Worm (Caenorhabditis elegans) whole organism, late embryonic: ENCODE measurements around the gene C49H3.3.

Source experiments
- F13H6.1 ChIP-seq: sonication (generic microtip); optimal IDR thresholded peaks from 2 replicates; lab custom pipeline; 2016; ENCODE audit warnings: missing genetic modification characterization, missing compliant biosample characterization
- K02D7.2 ChIP-seq: sonication (generic microtip); optimal IDR thresholded peaks from 2 replicates; lab custom pipeline; 2017; ENCODE audit warnings: mild to moderate bottlenecking, missing genetic modification characterization, missing compliant biosample characterization
- K09A11.1 ChIP-seq: sonication (generic microtip); optimal IDR thresholded peaks from 2 replicates; lab custom pipeline; 2017; ENCODE audit warnings: antibody characterized with exemption, mild to moderate bottlenecking, missing genetic modification characterization, missing compliant biosample characterization; ENCODE audit not compliant: insufficient read depth
- T23F11.4 ChIP-seq: fragments of 200-800 bp; sonication (Bioruptor generic); optimal IDR thresholded peaks from 2 replicates; lab custom pipeline; 2018; ENCODE audit warnings: mild to moderate bottlenecking, missing genetic modification characterization, missing compliant biosample characterization
- Y22D7AL.16 ChIP-seq: sonication (generic microtip); optimal IDR thresholded peaks from 2 replicates; lab custom pipeline; 2016; ENCODE audit warnings: missing genetic modification characterization, missing compliant biosample characterization
- ahr-1 ChIP-seq: sonication (generic microtip); optimal IDR thresholded peaks from 2 replicates; lab custom pipeline; 2016; ENCODE audit warnings: missing genetic modification characterization, missing compliant biosample characterization
- ama-1 ChIP-seq: fragments of 150-350 bp; optimal IDR thresholded peaks from 2 replicates; lab custom pipeline; 2014
- ceh-19 ChIP-seq: fragments of 200-800 bp; sonication (Bioruptor generic); optimal IDR thresholded peaks from 2 replicates; lab custom pipeline; 2018; ENCODE audit warnings: mild to moderate bottlenecking, missing genetic modification characterization, missing compliant biosample characterization
- ceh-2 ChIP-seq: sonication (generic microtip); optimal IDR thresholded peaks from 2 replicates; lab custom pipeline; 2016; ENCODE audit warnings: missing genotype, missing genetic modification characterization, missing compliant biosample characterization
- ceh-24 ChIP-seq: sonication (generic microtip); optimal IDR thresholded peaks from 2 replicates; lab custom pipeline; 2016; ENCODE audit warnings: mild to moderate bottlenecking, missing genetic modification characterization, missing compliant biosample characterization
- ceh-30 ChIP-seq: fragments of 150-350 bp; optimal IDR thresholded peaks from 2 replicates; lab custom pipeline; 2014; ENCODE audit warnings: missing biosample characterization, missing genetic modification characterization
- ceh-31 ChIP-seq: sonication (generic microtip); optimal IDR thresholded peaks from 2 replicates; lab custom pipeline; 2016; ENCODE audit warnings: missing genetic modification characterization, missing compliant biosample characterization
- ceh-34 ChIP-seq: sonication (generic microtip); optimal IDR thresholded peaks from 2 replicates; lab custom pipeline; 2016; ENCODE audit warnings: mild to moderate bottlenecking, missing genetic modification characterization, missing compliant biosample characterization
- ceh-45 ChIP-seq: fragments of 200-800 bp; sonication (Bioruptor generic); IDR thresholded peaks from 2 replicates; pipeline ENCODE4 v1.3.6; 2022; ENCODE audit warnings: missing genetic modification reagents, missing genetic modification characterization, missing compliant biosample characterization
- ceh-48 ChIP-seq: sonication (generic microtip); optimal IDR thresholded peaks from 2 replicates; lab custom pipeline; 2016; ENCODE audit warnings: missing genetic modification characterization, inconsistent platforms, missing compliant biosample characterization
- che-1 ChIP-seq: sonication (generic microtip); optimal IDR thresholded peaks from 2 replicates; lab custom pipeline; 2016; ENCODE audit warnings: mild to moderate bottlenecking, missing genetic modification characterization, missing compliant biosample characterization
- dve-1 ChIP-seq: sonication (generic microtip); optimal IDR thresholded peaks from 2 replicates; lab custom pipeline; 2017; ENCODE audit warnings: antibody characterized with exemption, mild to moderate bottlenecking, missing genetic modification characterization, missing compliant biosample characterization
- elt-2 ChIP-seq: sonication (generic microtip); optimal IDR thresholded peaks from 2 replicates; lab custom pipeline; 2016; ENCODE audit warnings: missing genetic modification reagents, missing genetic modification characterization, missing compliant biosample characterization
- fkh-10 ChIP-seq: fragments of 150-350 bp; optimal IDR thresholded peaks from 2 replicates; lab custom pipeline; 2014; ENCODE audit warnings: missing biosample characterization, missing genetic modification reagents, missing genetic modification characterization
- hlh-15 ChIP-seq: sonication (generic microtip); optimal IDR thresholded peaks from 2 replicates; lab custom pipeline; 2016; ENCODE audit warnings: missing genetic modification characterization, missing compliant biosample characterization
- hlh-8 ChIP-seq: sonication (generic microtip); optimal IDR thresholded peaks from 2 replicates; lab custom pipeline; 2016; ENCODE audit warnings: missing genotype, missing genetic modification characterization, missing compliant biosample characterization
- lin-11 ChIP-seq: fragments of 200-800 bp; sonication (Bioruptor generic); optimal IDR thresholded peaks from 2 replicates; lab custom pipeline; 2018; ENCODE audit warnings: mild to moderate bottlenecking, missing genetic modification characterization, missing compliant biosample characterization
- mec-3 ChIP-seq: sonication (generic microtip); optimal IDR thresholded peaks from 2 replicates; lab custom pipeline; 2016; ENCODE audit warnings: borderline replicate concordance, missing genetic modification characterization, missing compliant biosample characterization
- nfya-1 ChIP-seq: sonication (generic microtip); optimal IDR thresholded peaks from 2 replicates; lab custom pipeline; 2017; ENCODE audit warnings: missing genetic modification characterization, mild to moderate bottlenecking, missing compliant biosample characterization, antibody characterized with exemption, moderate library complexity
- odd-2 ChIP-seq: sonication (generic microtip); optimal IDR thresholded peaks from 2 replicates; lab custom pipeline; 2017; ENCODE audit warnings: antibody characterized with exemption, mild to moderate bottlenecking, missing genetic modification characterization, missing compliant biosample characterization
- pag-3 ChIP-seq: sonication (generic microtip); optimal IDR thresholded peaks from 2 replicates; lab custom pipeline; 2016; ENCODE audit warnings: missing compliant biosample characterization, missing genetic modification characterization, borderline replicate concordance
- pax-1 ChIP-seq: fragments of 150-350 bp; optimal IDR thresholded peaks from 2 replicates; lab custom pipeline; 2014; ENCODE audit warnings: missing biosample characterization, missing genetic modification characterization
- pha-2 ChIP-seq: sonication (generic microtip); optimal IDR thresholded peaks from 2 replicates; lab custom pipeline; 2017; ENCODE audit warnings: mild to moderate bottlenecking, missing genetic modification characterization, missing compliant biosample characterization
- ref-2 ChIP-seq: sonication (generic microtip); optimal IDR thresholded peaks from 2 replicates; lab custom pipeline; 2016; ENCODE audit warnings: missing genetic modification characterization, missing compliant biosample characterization
- sdc-2 ChIP-seq: sonication (generic microtip); optimal IDR thresholded peaks from 2 replicates; lab custom pipeline; 2016; ENCODE audit warnings: missing genotype, missing genetic modification characterization, missing compliant biosample characterization
- sox-2 ChIP-seq: fragments of 200-800 bp; sonication (Bioruptor generic); IDR thresholded peaks from 2 replicates; pipeline ENCODE4 v1.3.6; 2022; ENCODE audit warnings: missing genetic modification reagents, missing genetic modification characterization, missing compliant biosample characterization
- syd-9 ChIP-seq: sonication (generic microtip); optimal IDR thresholded peaks from 2 replicates; lab custom pipeline; 2016; ENCODE audit warnings: mild to moderate bottlenecking, missing genetic modification characterization, moderate library complexity, missing compliant biosample characterization
- tbx-2 ChIP-seq: sonication (generic microtip); optimal IDR thresholded peaks from 2 replicates; lab custom pipeline; 2016; ENCODE audit warnings: missing genetic modification characterization, missing compliant biosample characterization
- tbx-7 ChIP-seq: sonication (generic microtip); optimal IDR thresholded peaks from 2 replicates; lab custom pipeline; 2016; ENCODE audit warnings: missing genotype, missing genetic modification characterization, missing compliant biosample characterization
- unc-55 ChIP-seq: sonication (generic microtip); optimal IDR thresholded peaks from 2 replicates; lab custom pipeline; 2017; ENCODE audit warnings: missing biosample characterization, missing genetic modification reagents, missing genetic modification characterization
- ztf-16 ChIP-seq: sonication (generic microtip); optimal IDR thresholded peaks from 2 replicates; lab custom pipeline; 2017; ENCODE audit warnings: missing genetic modification characterization, missing compliant biosample characterization

C49H3.3 gene

ce11 chrIV:7931873-7932272 lies 7.7 kb downstream of the C49H3.3 start:
- TF ChIP-seq sox-2: no peak
- TF ChIP-seq ceh-24: no peak
- TF ChIP-seq ceh-19 (GFP tag; lab: Kevin White, UChicago): no peak
- no peak for TF ChIP-seq ceh-34 (tag; lab: Kevin White, UChicago)

DNA sequence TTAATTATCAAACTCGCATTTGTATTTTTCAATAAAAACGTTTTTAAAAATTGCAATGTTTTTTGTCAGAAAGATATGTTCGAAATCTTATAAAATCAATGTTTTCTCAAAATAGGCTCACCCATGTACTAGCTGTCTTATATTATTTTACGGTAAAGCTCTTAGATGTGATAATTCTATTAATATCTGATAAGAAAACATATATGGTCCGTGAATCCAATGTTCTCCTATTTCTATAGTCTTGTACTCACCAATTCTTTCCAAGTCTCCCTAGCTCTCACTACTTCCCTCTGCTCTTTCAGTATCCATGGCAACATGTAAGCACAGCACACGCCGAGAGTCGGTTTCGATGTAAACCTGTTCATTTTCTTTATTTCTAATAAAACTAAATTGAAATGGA lies 9.6 kb downstream of the C49H3.3 start, which contains the start of gene bbs-2:
bbs-2 (plus strand) TSS at position 301 of the 400 bp plus-strand sequence.
- no peak for TF ChIP-seq ceh-30 (tag; lab: Kevin White, UChicago)
- no peak for TF ChIP-seq ceh-45 (GFP tag; lab: Robert Waterston, UW)
- no peak for TF ChIP-seq hlh-8 (tag; lab: Kevin White, UChicago)
- TF ChIP-seq ceh-31 (tag; lab: Kevin White, UChicago): no peak
- no peak for TF ChIP-seq ceh-48
- no peak for TF ChIP-seq hlh-15 (tag; lab: Kevin White, UChicago)
- TF ChIP-seq odd-2: no peak
- no peak for TF ChIP-seq lin-11
- TF ChIP-seq che-1 (tag; lab: Kevin White, UChicago): no peak
- TF ChIP-seq pha-2: no peak
- no peak for TF ChIP-seq T23F11.4 (GFP tag; lab: Kevin White, UChicago)

DNA sequence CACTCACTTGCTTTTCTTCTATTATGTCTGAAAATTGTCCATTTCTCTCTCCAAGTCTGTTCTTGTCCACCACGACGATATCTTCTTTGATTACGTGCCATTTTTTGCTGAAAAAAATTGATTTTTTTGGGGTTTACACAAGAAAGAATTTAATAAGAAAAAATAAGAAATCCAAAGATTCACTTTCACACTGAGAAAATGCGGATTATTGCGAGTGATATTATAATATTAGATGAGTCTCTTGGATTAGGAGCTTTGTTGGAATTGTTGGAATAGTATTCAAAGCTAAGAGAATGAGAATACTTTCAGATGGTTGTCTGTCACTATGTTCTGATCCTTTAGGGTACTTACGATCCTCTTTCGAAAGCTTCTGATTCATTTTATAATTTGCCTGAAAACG lies 14.7 kb downstream of the C49H3.3 start, which contains the start of gene F20D12.7:
F20D12.7 (minus strand) TSS at position 101 of the 400 bp plus-strand sequence.
- TF ChIP-seq sox-2 (no peak), ceh-34 (tag; lab: Kevin White, UChicago) (no peak), elt-2 (tag; lab: Kevin White, UChicago) (no peak), K09A11.1 (tag; lab: Kevin White, UChicago) (no peak), tbx-7 (no peak), Y22D7AL.16 (tag; lab: Kevin White, UChicago) (no peak), ztf-16 (no peak), fkh-10 (GFP tag; lab: Kevin White, UChicago) (no peak), mec-3 (tag; lab: Kevin White, UChicago) (no peak), ahr-1 (tag; lab: Kevin White, UChicago) (no peak), pag-3 (tag; lab: Kevin White, UChicago) (no peak), pax-1 (no peak), syd-9 (no peak), sdc-2 (tag; lab: Kevin White, UChicago) (no peak), ceh-48 (no peak), unc-55 (GFP tag; lab: Kevin White, UChicago) (no peak), nfya-1 (tag; lab: Kevin White, UChicago) (no peak)

DNA sequence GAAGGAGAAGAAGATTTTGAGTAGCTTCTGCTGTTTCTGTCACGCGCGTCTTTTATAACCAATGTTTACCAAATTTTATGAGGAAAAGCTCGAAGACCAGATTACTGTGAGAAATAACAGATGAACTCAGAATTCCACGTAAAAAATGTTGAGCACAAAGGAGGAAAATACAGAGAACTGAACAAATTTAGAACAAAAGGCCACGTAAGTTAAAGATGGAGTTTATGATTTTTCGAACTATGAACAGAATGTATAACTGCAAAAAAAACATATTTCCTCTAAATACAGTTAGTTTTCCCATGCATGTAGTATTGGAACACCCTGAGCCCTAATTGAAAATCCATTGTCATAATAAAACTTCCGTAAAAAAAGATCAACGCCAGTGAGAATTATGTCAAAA lies 16.8 kb downstream of the C49H3.3 start, which contains the start of gene exc-9:
exc-9 (minus strand) TSS at position 101 of the 400 bp plus-strand sequence.
- TF ChIP-seq ref-2 (tag; lab: Kevin White, UChicago): no peak
- no peak for TF ChIP-seq sdc-2 (tag; lab: Kevin White, UChicago)
- no peak for TF ChIP-seq tbx-7
- TF ChIP-seq pag-3 (tag; lab: Kevin White, UChicago): no peak
- TF ChIP-seq ceh-48: no peak
- no peak for TF ChIP-seq K09A11.1 (tag; lab: Kevin White, UChicago)
- TF ChIP-seq K02D7.2: no peak
- no peak for TF ChIP-seq F13H6.1 (tag; lab: Kevin White, UChicago)
- no peak for TF ChIP-seq ama-1 (lab: Kevin White, UChicago)
- TF ChIP-seq ceh-34 (tag; lab: Kevin White, UChicago): no peak
- TF ChIP-seq dve-1: no peak
- no peak for TF ChIP-seq syd-9
- TF ChIP-seq tbx-2 (tag; lab: Kevin White, UChicago): no peak
- no peak for TF ChIP-seq ceh-2
